Fruit fly (Drosophila melanogaster) whole organism, adult: ENCODE measurements around the gene Vdup1.
A peak's percentile ranks its signal among the peaks of the same experiment; 100 is the strongest.

ENCODE experiments used
- CG11617 ChIP-seq: fragments of 200-800 bp; sonication (Bioruptor generic); optimal IDR thresholded peaks from 2 replicates; lab custom pipeline; 2017; ENCODE audit warnings: mild to moderate bottlenecking, missing biosample characterization, missing genetic modification reagents, missing genetic modification characterization
- CG12768 ChIP-seq: fragments of 200-800 bp; sonication (Bioruptor generic); optimal IDR thresholded peaks from 2 replicates; lab custom pipeline; 2017; ENCODE audit warnings: missing biosample characterization, missing genetic modification characterization, mild to moderate bottlenecking, moderate library complexity, missing genetic modification reagents
- CG14711 ChIP-seq: fragments of 200-800 bp; sonication (Bioruptor generic); optimal IDR thresholded peaks from 2 replicates; lab custom pipeline; 2018; ENCODE audit warnings: missing biosample characterization, mild to moderate bottlenecking, missing genetic modification characterization, moderate library complexity
- CG1620 ChIP-seq: fragments of 200-800 bp; sonication (Bioruptor generic); optimal IDR thresholded peaks from 2 replicates; lab custom pipeline; 2016; ENCODE audit warnings: missing biosample characterization, missing genetic modification characterization
- CG33017 ChIP-seq: fragments of 200-800 bp; sonication (Bioruptor generic); optimal IDR thresholded peaks from 2 replicates; lab custom pipeline; 2018; ENCODE audit warnings: missing biosample characterization, mild to moderate bottlenecking, missing genetic modification characterization, moderate library complexity
- CG5204 ChIP-seq: fragments of 200-800 bp; sonication (Bioruptor generic); optimal IDR thresholded peaks from 2 replicates; lab custom pipeline; 2016; ENCODE audit warnings: missing biosample characterization, missing genetic modification characterization
- CG7045 ChIP-seq: fragments of 200-800 bp; sonication (Bioruptor generic); optimal IDR thresholded peaks from 2 replicates; lab custom pipeline; 2017; ENCODE audit warnings: missing biosample characterization, mild to moderate bottlenecking, missing genetic modification characterization
- CG7101 ChIP-seq: fragments of 200-800 bp; sonication (Bioruptor generic); optimal IDR thresholded peaks from 2 replicates; lab custom pipeline; 2018; ENCODE audit warnings: missing biosample characterization, mild to moderate bottlenecking, missing genetic modification characterization, moderate library complexity
- Clk ChIP-seq: fragments of 200-800 bp; sonication (Bioruptor generic); optimal IDR thresholded peaks from 2 replicates; lab custom pipeline; 2017; ENCODE audit warnings: missing biosample characterization, missing genetic modification characterization
- Crg-1 ChIP-seq: fragments of 200-800 bp; sonication (Bioruptor generic); optimal IDR thresholded peaks from 2 replicates; lab custom pipeline; 2016; ENCODE audit warnings: missing biosample characterization, missing genetic modification characterization
- Hr96 ChIP-seq: fragments of 200-800 bp; sonication (Bioruptor generic); optimal IDR thresholded peaks from 2 replicates; lab custom pipeline; 2016; ENCODE audit warnings: missing biosample characterization, missing genetic modification characterization
- Mnt ChIP-seq: fragments of 200-800 bp; sonication (Bioruptor generic); optimal IDR thresholded peaks from 2 replicates; lab custom pipeline; 2016; ENCODE audit warnings: missing biosample characterization, mild to moderate bottlenecking, missing genetic modification characterization
- bab1 ChIP-seq: fragments of 200-800 bp; sonication (Bioruptor generic); optimal IDR thresholded peaks from 3 replicates; lab custom pipeline; 2019; ENCODE audit warnings: missing biosample characterization, mild to moderate bottlenecking, missing genetic modification characterization, moderate library complexity
- cic ChIP-seq: fragments of 200-800 bp; sonication (Bioruptor generic); optimal IDR thresholded peaks from 2 replicates; lab custom pipeline; 2017; ENCODE audit warnings: missing biosample characterization, mild to moderate bottlenecking, missing genetic modification characterization, moderate library complexity
- cnc ChIP-seq, 2 experiments: fragments of >200 bp; optimal IDR thresholded peaks; 2 replicates each; lab custom pipeline; 2017
- kay ChIP-seq: fragments of 200-800 bp; sonication (Bioruptor generic); peaks from one replicate; lab custom pipeline; 2016; ENCODE audit warnings: missing biosample characterization, missing genetic modification characterization, borderline replicate concordance
- ovo ChIP-seq: fragments of 200-800 bp; sonication (Bioruptor generic); optimal IDR thresholded peaks from 2 replicates; lab custom pipeline; 2016; ENCODE audit warnings: missing biosample characterization, missing genetic modification characterization
- pad ChIP-seq: fragments of 200-800 bp; sonication (Bioruptor generic); optimal IDR thresholded peaks from 3 replicates; lab custom pipeline; 2017; ENCODE audit warnings: missing biosample characterization, missing genetic modification characterization, mild to moderate bottlenecking, moderate library complexity, missing genetic modification reagents
- tj ChIP-seq: fragments of 200-800 bp; sonication (Bioruptor generic); optimal IDR thresholded peaks from 3 replicates; lab custom pipeline; 2017; ENCODE audit warnings: missing biosample characterization, mild to moderate bottlenecking, missing genetic modification characterization, moderate library complexity
- toe ChIP-seq: fragments of 200-800 bp; sonication (Bioruptor generic); optimal IDR thresholded peaks from 2 replicates; lab custom pipeline; 2016; ENCODE audit warnings: missing biosample characterization, missing genetic modification characterization

Vdup1 gene

dm6 chr3L:216325-216724 is 37.6 kb upstream of the Vdup1 start, which contains the start of gene Kaz1-ORFB:
Gene Kaz1-ORFB, plus strand, starts transcription at chr3L:216625.
- TF ChIP-seq CG1620 (GFP tag; lab: Kevin White, UChicago) = no peak
- no peak for TF ChIP-seq Clk (GFP tag; lab: Kevin White, UChicago)
- TF ChIP-seq CG12768 (GFP tag; lab: Kevin White, UChicago) = no peak
- no peak for TF ChIP-seq bab1 (GFP tag; lab: Kevin White, UChicago)
- no peak for TF ChIP-seq kay (GFP tag; lab: Kevin White, UChicago)
- TF ChIP-seq CG7045 (GFP tag; lab: Kevin White, UChicago) = no peak

DNA sequence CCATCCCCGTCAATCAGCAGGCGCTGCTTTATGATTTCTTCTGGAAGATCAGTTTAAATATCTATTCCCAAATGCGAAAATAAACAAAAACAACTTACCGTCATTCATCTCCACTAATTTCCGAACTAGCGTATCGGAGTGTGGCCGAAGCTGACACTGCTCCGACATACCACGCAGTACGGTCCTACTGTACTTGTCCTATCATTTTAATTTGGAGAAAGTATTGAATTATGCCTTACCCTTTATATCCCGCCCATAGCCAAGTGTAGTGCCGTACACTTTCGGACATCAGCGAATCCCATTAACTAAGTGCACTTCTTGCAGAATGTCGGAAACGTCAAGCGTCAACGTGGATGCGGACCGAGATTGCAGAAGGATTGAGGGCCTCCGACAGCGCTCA is 33.8 kb upstream of the Vdup1 start, which contains the start of the genes thoc7 and Dis3l2:
Gene thoc7 (minus strand): TSS at position 168 of the 400 bp plus-strand sequence.
Gene Dis3l2 (plus strand): TSS at position 190 of the 400 bp plus-strand sequence.
- TF ChIP-seq Mnt (GFP tag; lab: Kevin White, UChicago) (peak; percentile 3), Crg-1 (GFP tag; lab: Kevin White, UChicago) (no peak)

DNA sequence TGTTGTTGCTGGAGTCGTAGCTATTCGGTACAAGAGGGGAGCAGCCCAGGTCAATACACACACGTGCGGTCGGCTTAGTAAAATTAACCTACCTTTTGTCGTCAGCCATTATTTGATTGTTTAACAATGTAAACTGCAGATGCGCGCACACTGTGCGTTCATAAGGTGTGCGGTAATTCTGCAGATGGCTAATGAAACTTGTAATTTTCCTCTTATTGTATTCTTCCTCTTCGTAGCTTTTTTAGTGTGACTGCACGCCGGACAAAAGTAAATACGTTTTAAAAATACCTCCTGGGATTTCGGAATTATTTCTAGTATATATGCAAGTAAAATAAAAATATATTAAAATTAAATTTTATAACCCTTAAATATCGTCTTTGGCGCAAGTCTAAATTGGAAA is 32.4 kb upstream of the Vdup1 start, which contains the start of gene Prp4k:
Gene Prp4k (minus strand): TSS at position 258 of the 400 bp plus-strand sequence.
- TF ChIP-seq tj (GFP tag; lab: Kevin White, UChicago) (no peak), Clk (GFP tag; lab: Kevin White, UChicago) (no peak), Mnt (GFP tag; lab: Kevin White, UChicago) (peak; percentile 82), bab1 (GFP tag; lab: Kevin White, UChicago) (peak; percentile 36), CG14711 (tag; lab: Kevin White, UChicago) (no peak)

DNA sequence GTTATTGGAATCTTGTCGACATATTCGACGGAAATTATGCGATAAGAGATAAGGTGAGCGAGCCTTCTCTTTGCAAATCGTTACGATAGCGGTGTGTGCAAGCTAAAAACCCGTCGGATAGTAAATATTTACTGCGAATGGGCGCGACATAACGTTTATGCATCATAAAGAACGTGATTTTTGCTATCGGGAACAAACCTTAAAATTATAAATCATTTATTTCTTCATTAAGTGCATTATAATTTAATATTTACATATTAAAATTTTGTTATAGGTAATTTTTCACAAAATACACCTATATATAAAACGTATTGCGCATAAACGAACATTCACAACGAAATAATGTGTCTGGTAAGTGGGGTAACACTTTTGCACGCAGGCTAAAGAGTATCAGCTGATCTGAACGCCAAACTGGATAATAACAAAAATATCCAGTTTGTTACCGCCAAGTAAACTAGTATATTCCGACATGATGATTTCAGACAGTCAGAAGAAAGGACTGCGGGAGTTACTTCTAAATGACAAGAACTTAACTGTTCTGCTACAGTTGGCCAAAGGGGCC is 27.0 kb upstream of the Vdup1 start, which contains the start of the genes Gk1 and CG13876:
Gene Gk1 (minus strand): TSS at position 122 of the 562 bp plus-strand sequence.
Gene CG13876 (plus strand): TSS at position 412 of the 562 bp plus-strand sequence.
- TF ChIP-seq cic (GFP tag; lab: Kevin White, UChicago) = peak; percentile 97
- TF ChIP-seq cnc (optimal IDR thresholded peaks at IDR 0.05; lab: Kevin White, UChicago) = no peak
- peak; percentile 99 for TF ChIP-seq CG7101 (tag; lab: Kevin White, UChicago)
- TF ChIP-seq Mnt (GFP tag; lab: Kevin White, UChicago) = peak; percentile 90
- peak; percentile 97 for TF ChIP-seq CG12768 (GFP tag; lab: Kevin White, UChicago)
- peak; percentile 99 for TF ChIP-seq CG33017 (tag; lab: Kevin White, UChicago)
- peak; percentile 89 for TF ChIP-seq pad (GFP tag; lab: Kevin White, UChicago)
- peak; percentile 97 for TF ChIP-seq CG14711 (tag; lab: Kevin White, UChicago)
- TF ChIP-seq tj (GFP tag; lab: Kevin White, UChicago) = peak; percentile 92
- no peak for TF ChIP-seq kay (GFP tag; lab: Kevin White, UChicago)
- TF ChIP-seq Clk (GFP tag; lab: Kevin White, UChicago) = peak; percentile 95
- TF ChIP-seq CG11617 (GFP tag; lab: Kevin White, UChicago) = peak; percentile 98
- TF ChIP-seq ovo (GFP tag; lab: Kevin White, UChicago) = peak; percentile 90
- peak; percentile 99 for TF ChIP-seq bab1 (GFP tag; lab: Kevin White, UChicago)
- peak; percentile 98 for TF ChIP-seq CG7045 (GFP tag; lab: Kevin White, UChicago)
- TF ChIP-seq CG1620 (GFP tag; lab: Kevin White, UChicago) = peak; percentile 86
- peak; percentile 91 for TF ChIP-seq Crg-1 (GFP tag; lab: Kevin White, UChicago)
- no peak for TF ChIP-seq Hr96 (GFP tag; lab: Kevin White, UChicago)
- no peak for TF ChIP-seq toe (GFP tag; lab: Kevin White, UChicago)
- no peak for TF ChIP-seq CG5204 (GFP tag; lab: Kevin White, UChicago)

DNA sequence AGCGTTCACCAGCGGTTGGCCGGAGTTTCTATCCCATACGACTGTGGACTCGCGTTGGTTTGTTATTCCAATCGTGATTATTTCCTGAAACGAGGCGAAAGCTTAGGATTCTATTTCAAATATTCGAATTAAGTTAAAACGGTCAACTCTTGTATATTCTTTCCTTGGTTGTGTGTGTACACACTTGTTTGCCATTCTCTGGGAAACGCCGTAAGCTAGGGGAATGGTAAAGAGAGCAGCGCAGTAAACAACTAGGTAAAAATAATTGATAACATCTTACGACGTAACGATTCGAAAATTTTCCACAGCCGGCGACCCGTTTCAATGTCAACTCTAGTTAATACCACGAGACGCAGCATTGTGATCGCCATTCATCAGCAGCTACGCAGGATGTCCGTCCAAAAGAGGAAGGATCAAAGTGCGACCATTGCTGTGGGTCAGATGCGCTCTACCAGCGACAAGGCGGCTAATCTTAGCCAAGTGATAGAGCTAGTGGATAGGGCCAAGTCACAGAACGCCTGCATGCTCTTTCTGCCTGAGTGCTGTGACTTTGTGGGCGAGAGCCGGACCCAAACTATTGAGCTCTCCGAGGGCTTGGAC is 24.9 kb upstream of the Vdup1 start, which contains the start of gene NitFhit:
Gene NitFhit (plus strand): TSS at position 195 of the 600 bp plus-strand sequence.
- TF ChIP-seq CG12768 (GFP tag; lab: Kevin White, UChicago) (peak; percentile 47), Clk (GFP tag; lab: Kevin White, UChicago) (no peak), Mnt (GFP tag; lab: Kevin White, UChicago) (peak; percentile 59), pad (GFP tag; lab: Kevin White, UChicago) (peak; percentile 91), CG7101 (tag; lab: Kevin White, UChicago) (no peak), tj (GFP tag; lab: Kevin White, UChicago) (no peak), CG11617 (GFP tag; lab: Kevin White, UChicago) (peak; percentile 18), bab1 (GFP tag; lab: Kevin White, UChicago) (peak; percentile 45), Crg-1 (GFP tag; lab: Kevin White, UChicago) (no peak), cic (GFP tag; lab: Kevin White, UChicago) (peak; percentile 35), ovo (GFP tag; lab: Kevin White, UChicago) (no peak), CG14711 (tag; lab: Kevin White, UChicago) (no peak), CG33017 (tag; lab: Kevin White, UChicago) (no peak)
